Fruit fly (Drosophila melanogaster) whole organism, prepupa: ENCODE results near the gene CG6678.
A peak's percentile ranks its signal among the peaks of the same experiment; 100 is the strongest.

Experiments used
- Blimp-1 ChIP-seq: fragments of 200-800 bp; sonication (Bioruptor generic); optimal IDR thresholded peaks from 3 replicates; lab custom pipeline; 2017; ENCODE audit warnings: missing biosample characterization, missing genetic modification characterization, mild to moderate bottlenecking, moderate library complexity, missing genetic modification reagents
- CG10631 ChIP-seq: fragments of 200-800 bp; sonication (Bioruptor generic); optimal IDR thresholded peaks from 2 replicates; lab custom pipeline; 2016; ENCODE audit warnings: missing biosample characterization, missing genetic modification characterization
- CG10669 ChIP-seq: fragments of 200-800 bp; sonication (Bioruptor generic); optimal IDR thresholded peaks from 3 replicates; lab custom pipeline; 2018; ENCODE audit warnings: missing biosample characterization, mild to moderate bottlenecking, missing genetic modification characterization, moderate library complexity
- CG11294 ChIP-seq: fragments of 200-800 bp; sonication (Bioruptor generic); IDR thresholded peaks from 2 replicates; pipeline ENCODE4 v1.3.6; 2022; ENCODE audit warnings: missing biosample characterization, missing genetic modification characterization
- CG15336 ChIP-seq: fragments of 200-800 bp; sonication (Bioruptor generic); IDR thresholded peaks from 2 replicates; pipeline ENCODE4 v1.3.6; 2022; ENCODE audit warnings: missing biosample characterization, missing genetic modification characterization
- CG1621 ChIP-seq: fragments of 200-800 bp; sonication (Bioruptor generic); optimal IDR thresholded peaks from 3 replicates; lab custom pipeline; 2018; ENCODE audit warnings: missing biosample characterization, mild to moderate bottlenecking, missing genetic modification characterization
- CG16779 ChIP-seq: fragments of 200-800 bp; sonication (Bioruptor generic); optimal IDR thresholded peaks from 3 replicates; lab custom pipeline; 2017; ENCODE audit warnings: missing biosample characterization, mild to moderate bottlenecking, missing genetic modification characterization
- CG32006 ChIP-seq: fragments of 200-800 bp; sonication (Bioruptor generic); optimal IDR thresholded peaks from 3 replicates; lab custom pipeline; 2017; ENCODE audit warnings: missing biosample characterization, mild to moderate bottlenecking, missing genetic modification characterization
- CG34406 ChIP-seq: fragments of 200-800 bp; sonication (Bioruptor generic); optimal IDR thresholded peaks from 3 replicates; lab custom pipeline; 2016; ENCODE audit warnings: missing biosample characterization, missing genetic modification characterization
- CG3919 ChIP-seq: fragments of 200-800 bp; sonication (Bioruptor generic); optimal IDR thresholded peaks from 3 replicates; lab custom pipeline; 2016; ENCODE audit warnings: missing biosample characterization, missing genetic modification characterization
- CG6163 ChIP-seq: fragments of 200-800 bp; sonication (Bioruptor generic); IDR thresholded peaks from 3 replicates; pipeline ENCODE4 v1.3.6; 2022; ENCODE audit warnings: missing biosample characterization, missing genetic modification characterization
- CG6792 ChIP-seq: fragments of 200-800 bp; sonication (Bioruptor generic); optimal IDR thresholded peaks from 3 replicates; lab custom pipeline; 2016; ENCODE audit warnings: missing biosample characterization, missing genetic modification characterization
- CG6808 ChIP-seq: fragments of 200-800 bp; sonication (Bioruptor generic); optimal IDR thresholded peaks from 3 replicates; lab custom pipeline; 2017; ENCODE audit warnings: missing biosample characterization, missing genetic modification characterization, mild to moderate bottlenecking, moderate library complexity, missing genetic modification reagents
- CG6854 ChIP-seq: fragments of 200-800 bp; sonication (Bioruptor generic); optimal IDR thresholded peaks from 2 replicates; lab custom pipeline; 2017; ENCODE audit warnings: missing biosample characterization, mild to moderate bottlenecking, missing genetic modification characterization
- CG7368 ChIP-seq: fragments of 200-800 bp; sonication (Bioruptor generic); optimal IDR thresholded peaks from 3 replicates; lab custom pipeline; 2016; ENCODE audit warnings: missing biosample characterization, missing genetic modification characterization
- CG8319 ChIP-seq: fragments of 200-800 bp; sonication (Bioruptor generic); optimal IDR thresholded peaks from 3 replicates; lab custom pipeline; 2016; ENCODE audit warnings: missing biosample characterization, missing genetic modification characterization
- CG9139 ChIP-seq: fragments of 200-800 bp; sonication (Bioruptor generic); optimal IDR thresholded peaks from 3 replicates; lab custom pipeline; 2017; ENCODE audit warnings: missing biosample characterization, mild to moderate bottlenecking, missing genetic modification characterization
- Eip75B ChIP-seq: fragments of 200-800 bp; sonication (Bioruptor generic); optimal IDR thresholded peaks from 3 replicates; lab custom pipeline; 2016; ENCODE audit warnings: missing biosample characterization, missing genetic modification characterization
- Eip78C ChIP-seq: fragments of 200-800 bp; sonication (Bioruptor generic); peaks from one replicate; lab custom pipeline; 2016; ENCODE audit warnings: missing biosample characterization, missing genetic modification characterization
- Eip93F ChIP-seq: fragments of 200-800 bp; sonication (Bioruptor generic); optimal IDR thresholded peaks from 2 replicates; lab custom pipeline; 2016; ENCODE audit warnings: missing biosample characterization, mild to moderate bottlenecking, missing genetic modification characterization
- Ets21C ChIP-seq: fragments of 200-800 bp; sonication (Bioruptor generic); optimal IDR thresholded peaks from 3 replicates; lab custom pipeline; 2016; ENCODE audit warnings: missing biosample characterization, missing genetic modification characterization
- Ets96B ChIP-seq: fragments of 200-800 bp; optimal IDR thresholded peaks from 2 replicates; lab custom pipeline; 2019; ENCODE audit warnings: missing biosample characterization, mild to moderate bottlenecking, missing genetic modification characterization, moderate library complexity
- Gug ChIP-seq: fragments of 200-800 bp; sonication (Bioruptor generic); IDR thresholded peaks from 2 replicates; pipeline ENCODE4 v1.3.6; 2022; ENCODE audit warnings: missing biosample characterization, missing genetic modification characterization
- Hr38 ChIP-seq: sonication (Bioruptor generic); optimal IDR thresholded peaks from 2 replicates; lab custom pipeline; 2016; ENCODE audit warnings: missing biosample characterization, missing genetic modification characterization
- Hr39 ChIP-seq: fragments of 200-800 bp; sonication (Bioruptor generic); optimal IDR thresholded peaks from 2 replicates; lab custom pipeline; 2016; ENCODE audit warnings: missing biosample characterization, missing genetic modification characterization
- Hr4 ChIP-seq: fragments of 200-800 bp; sonication (Bioruptor generic); optimal IDR thresholded peaks from 3 replicates; lab custom pipeline; 2016; ENCODE audit warnings: missing biosample characterization, missing genetic modification characterization
- Lpt ChIP-seq: fragments of 200-800 bp; sonication (Bioruptor generic); optimal IDR thresholded peaks from 3 replicates; lab custom pipeline; 2016; ENCODE audit warnings: missing biosample characterization, missing genetic modification characterization
- Met ChIP-seq: fragments of 200-800 bp; sonication (Bioruptor generic); optimal IDR thresholded peaks from 3 replicates; lab custom pipeline; 2016; ENCODE audit warnings: missing biosample characterization, missing genetic modification characterization
- Smox ChIP-seq: fragments of 200-800 bp; sonication (Bioruptor generic); optimal IDR thresholded peaks from 3 replicates; lab custom pipeline; 2016; ENCODE audit warnings: missing biosample characterization, missing genetic modification characterization
- Sox102F ChIP-seq: fragments of 200-800 bp; sonication (Bioruptor generic); optimal IDR thresholded peaks from 2 replicates; lab custom pipeline; 2016; ENCODE audit warnings: missing biosample characterization, mild to moderate bottlenecking, missing genetic modification characterization
- Sox14 ChIP-seq: fragments of 200-800 bp; sonication (Bioruptor generic); optimal IDR thresholded peaks from 3 replicates; lab custom pipeline; 2016; ENCODE audit warnings: missing biosample characterization, missing genetic modification characterization
- Sox15 ChIP-seq: fragments of 200-800 bp; sonication (Bioruptor generic); optimal IDR thresholded peaks from 3 replicates; lab custom pipeline; 2016; ENCODE audit warnings: missing biosample characterization, missing genetic modification characterization
- achi ChIP-seq: fragments of 200-800 bp; sonication (Bioruptor generic); optimal IDR thresholded peaks from 3 replicates; lab custom pipeline; 2016; ENCODE audit warnings: missing biosample characterization, missing genetic modification characterization
- acj6 ChIP-seq: fragments of 200-800 bp; sonication (Bioruptor generic); optimal IDR thresholded peaks from 3 replicates; lab custom pipeline; 2016; ENCODE audit warnings: missing biosample characterization, missing genetic modification characterization
- dac ChIP-seq: fragments of 200-800 bp; sonication (Bioruptor generic); optimal IDR thresholded peaks from 2 replicates; lab custom pipeline; 2017; ENCODE audit warnings: missing biosample characterization, mild to moderate bottlenecking, missing genetic modification characterization
- dsx ChIP-seq: fragments of 200-800 bp; optimal IDR thresholded peaks from 3 replicates; lab custom pipeline; 2019; ENCODE audit warnings: missing biosample characterization, mild to moderate bottlenecking, missing genetic modification characterization, moderate library complexity; ENCODE audit not compliant: poor library complexity, severe bottlenecking
- eg ChIP-seq: fragments of 200-800 bp; sonication (Bioruptor generic); IDR thresholded peaks from 3 replicates; pipeline ENCODE4 v1.3.6; 2022; ENCODE audit warnings: missing biosample characterization, missing genetic modification characterization
- esn ChIP-seq: fragments of 200-800 bp; sonication (Bioruptor generic); optimal IDR thresholded peaks from 2 replicates; lab custom pipeline; 2016; ENCODE audit warnings: missing biosample characterization, mild to moderate bottlenecking, missing genetic modification characterization, moderate library complexity
- fd59A ChIP-seq: fragments of 200-800 bp; sonication (Bioruptor generic); optimal IDR thresholded peaks from 2 replicates; lab custom pipeline; 2017; ENCODE audit warnings: missing biosample characterization, mild to moderate bottlenecking, missing genetic modification characterization, missing genetic modification reagents
- fd85E ChIP-seq: fragments of 200-800 bp; sonication (Bioruptor generic); optimal IDR thresholded peaks from 3 replicates; lab custom pipeline; 2016; ENCODE audit warnings: missing biosample characterization, missing genetic modification characterization
- fkh ChIP-seq: fragments of 200-800 bp; sonication (Bioruptor generic); optimal IDR thresholded peaks from 3 replicates; lab custom pipeline; 2017; ENCODE audit warnings: missing biosample characterization, mild to moderate bottlenecking, missing genetic modification characterization, moderate library complexity
- net ChIP-seq: fragments of 200-800 bp; sonication (Bioruptor generic); optimal IDR thresholded peaks from 3 replicates; lab custom pipeline; 2016; ENCODE audit warnings: missing biosample characterization, missing genetic modification characterization
- pdm3 ChIP-seq: fragments of 200-800 bp; sonication (Bioruptor generic); optimal IDR thresholded peaks from 3 replicates; lab custom pipeline; 2016; ENCODE audit warnings: missing biosample characterization, missing genetic modification characterization
- spab ChIP-seq: fragments of 200-800 bp; sonication (Bioruptor generic); optimal IDR thresholded peaks from 2 replicates; lab custom pipeline; 2017; ENCODE audit warnings: missing biosample characterization, mild to moderate bottlenecking, missing genetic modification characterization, missing genetic modification reagents
- ss ChIP-seq, 2 experiments: fragments of 200-800 bp; sonication (Bioruptor generic); optimal IDR thresholded peaks; 2 replicates in 1 of 2; 3 replicates in 1 of 2; lab custom pipeline; 2017 to 2018; ENCODE audit warnings: mild to moderate bottlenecking in 2 of 2, missing biosample characterization in 2 of 2, missing genetic modification characterization in 2 of 2, moderate library complexity in 1 of 2
- svp ChIP-seq: fragments of 200-800 bp; sonication (Bioruptor generic); peaks from one replicate; lab custom pipeline; 2016; ENCODE audit warnings: missing biosample characterization, missing genetic modification characterization
- topi ChIP-seq: fragments of 200-800 bp; sonication (Bioruptor generic); optimal IDR thresholded peaks from 3 replicates; lab custom pipeline; 2016; ENCODE audit warnings: missing biosample characterization, missing genetic modification characterization
- vri ChIP-seq: fragments of 200-800 bp; sonication (Bioruptor generic); optimal IDR thresholded peaks from 3 replicates; lab custom pipeline; 2016; ENCODE audit warnings: missing biosample characterization, mild to moderate bottlenecking, missing genetic modification characterization

CG6678 gene

DNA sequence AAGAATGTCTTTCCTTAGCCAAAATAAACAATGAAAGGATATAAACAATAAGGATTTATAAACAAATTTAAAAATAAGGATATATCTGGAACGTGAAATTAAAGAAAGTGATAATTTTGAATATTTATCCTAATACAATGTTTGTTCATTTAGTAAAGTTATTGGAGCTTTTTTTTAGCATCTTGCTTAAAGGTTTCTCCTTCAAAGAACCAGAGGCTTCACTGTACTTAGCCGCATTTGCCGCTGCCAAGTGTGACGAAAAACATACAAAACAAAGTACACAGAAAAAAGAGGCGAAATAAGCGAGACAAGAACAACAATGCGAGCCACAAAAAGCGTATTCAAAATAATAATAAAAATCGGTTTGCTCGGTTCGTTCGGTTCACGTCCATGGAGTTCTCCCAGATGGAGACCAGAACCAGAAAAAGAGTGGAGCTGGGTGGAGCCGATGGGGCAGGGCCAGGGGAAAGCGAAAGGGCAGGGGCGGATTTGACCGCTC lies 54.6 kb downstream of the CG6678 start (continued):
- TF ChIP-seq fkh (peak; percentile 5), CG6808 (GFP tag; lab: Kevin White, UChicago) (peak; percentile 97), Hr38 (GFP tag; lab: Kevin White, UChicago) (no peak), CG6163 (peak; percentile 87), CG10669 (peak; percentile 98), Hr39 (peak; percentile 90), CG3919 (GFP tag; lab: Kevin White, UChicago) (peak; percentile 94), topi (peak; percentile 93), Ets21C (GFP tag; lab: Kevin White, UChicago) (peak; percentile 87), svp (GFP tag; lab: Kevin White, UChicago) (peak; percentile 95), CG6854 (GFP tag; lab: Kevin White, UChicago) (peak; percentile 70), CG7368 (GFP tag; lab: Kevin White, UChicago) (peak; percentile 90), CG1621 (peak; percentile 89), CG16779 (tag; lab: Kevin White, UChicago) (peak; percentile 86), net (GFP tag; lab: Kevin White, UChicago) (peak; percentile 93)
- TF ChIP-seq, all 60 proteins: peak for 59

DNA sequence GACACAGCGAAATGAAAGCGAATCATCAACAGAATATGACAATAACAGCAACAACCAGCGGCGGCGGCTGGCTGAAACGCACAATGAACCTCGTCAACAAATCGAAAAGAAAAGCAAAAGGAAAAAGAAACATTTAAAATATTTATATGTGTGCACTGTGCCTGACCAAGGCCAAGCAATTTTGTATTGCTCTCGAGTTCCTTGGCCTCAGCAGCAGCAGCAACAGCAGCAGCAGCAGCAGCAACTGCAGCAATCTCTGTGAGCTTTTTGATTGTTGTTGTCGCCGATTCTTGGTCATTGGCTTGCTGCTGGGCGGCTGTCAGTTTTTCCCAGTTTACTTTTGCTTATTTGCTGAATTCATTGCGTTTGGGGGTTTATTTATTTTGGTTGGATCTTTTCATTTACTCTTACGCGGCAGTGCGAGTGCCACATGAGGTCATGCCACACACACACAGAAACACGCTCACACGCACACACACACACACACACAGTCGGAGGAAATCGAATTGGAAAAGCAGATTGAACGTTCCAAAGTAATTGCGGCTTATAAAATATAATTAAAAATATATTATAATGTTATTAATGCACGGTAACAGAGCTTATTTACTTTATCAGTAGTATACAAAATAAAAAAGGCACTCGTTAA lies 57.3 kb downstream of the CG6678 start:
- TF ChIP-seq CG9139 = peak; percentile 42
- TF ChIP-seq Eip78C (GFP tag; lab: Kevin White, UChicago) = peak; percentile 87
- TF ChIP-seq CG3919 (GFP tag; lab: Kevin White, UChicago) = peak; percentile 73
- TF ChIP-seq vri (GFP tag; lab: Kevin White, UChicago) = peak; percentile 64
- no peak for TF ChIP-seq CG10631 (GFP tag; lab: Kevin White, UChicago)
- TF ChIP-seq fd85E = no peak
- TF ChIP-seq CG6163 = peak; percentile 48; the same call in 2 of the 3 replicates
- TF ChIP-seq CG6854 (GFP tag; lab: Kevin White, UChicago) = no peak
- TF ChIP-seq svp (GFP tag; lab: Kevin White, UChicago) = peak; percentile 89
- no peak for TF ChIP-seq Eip93F (GFP tag; lab: Kevin White, UChicago)
- TF ChIP-seq Hr4 = no peak
- peak; percentile 30 to 72 for TF ChIP-seq ss (GFP tag; optimal IDR thresholded peaks at IDR 0.05; lab: Kevin White, UChicago)
- peak; percentile 4 for TF ChIP-seq CG6792 (GFP tag; lab: Kevin White, UChicago)
- TF ChIP-seq Sox14 = peak; percentile 51
- TF ChIP-seq Blimp-1 (GFP tag; lab: Kevin White, UChicago) = peak; percentile 10
- peak; percentile 85 for TF ChIP-seq dsx
- TF ChIP-seq topi = no peak
- TF ChIP-seq eg (GFP tag; lab: Robert Waterston, UW) = peak; percentile 38; the same call in 1 of the 3 replicates
- TF ChIP-seq fd59A (GFP tag; lab: Kevin White, UChicago) = no peak
- TF ChIP-seq Sox15 (GFP tag; lab: Kevin White, UChicago) = no peak
- peak; percentile 20 for TF ChIP-seq esn (GFP tag; lab: Kevin White, UChicago)
- no peak for TF ChIP-seq spab
- TF ChIP-seq Eip75B (GFP tag; lab: Kevin White, UChicago) = peak; percentile 48
- no peak for TF ChIP-seq CG32006 (GFP tag; lab: Kevin White, UChicago)
- no peak for TF ChIP-seq pdm3 (GFP tag; lab: Kevin White, UChicago)
- TF ChIP-seq Ets96B = peak; percentile 16
- TF ChIP-seq net (GFP tag; lab: Kevin White, UChicago) = peak; percentile 7
- TF ChIP-seq CG8319 = peak; percentile 34
- TF ChIP-seq acj6 (GFP tag; lab: Kevin White, UChicago) = no peak
- TF ChIP-seq Met = peak; percentile 42
- peak; percentile 14 for TF ChIP-seq Sox102F
- no peak for TF ChIP-seq Smox (GFP tag; lab: Kevin White, UChicago)
- no peak for TF ChIP-seq CG34406 (GFP tag; lab: Kevin White, UChicago)
- TF ChIP-seq achi (GFP tag; lab: Kevin White, UChicago) = peak; percentile 6
- no peak for TF ChIP-seq dac (GFP tag; lab: Kevin White, UChicago)
- TF ChIP-seq CG11294 (GFP tag; lab: Robert Waterston, UW) = no peak
- no peak for TF ChIP-seq Gug (GFP tag; lab: Robert Waterston, UW)
- TF ChIP-seq CG16779 (tag; lab: Kevin White, UChicago) = peak; percentile 36
- no peak for TF ChIP-seq CG15336 (GFP tag; lab: Robert Waterston, UW)
- TF ChIP-seq Lpt = no peak
- TF ChIP-seq CG1621 = peak; percentile 24
- no peak for TF ChIP-seq Hr38 (GFP tag; lab: Kevin White, UChicago)
